Worm (Caenorhabditis elegans) whole organism, midembryonic: ENCODE data around the gene C50F4.4.
A peak's percentile ranks its signal among the peaks of the same experiment; 100 is the strongest.

ENCODE experiments used
- T22C8.4 ChIP-seq: fragments of 200-800 bp; sonication (Bioruptor generic); IDR thresholded peaks from 2 replicates; pipeline ENCODE4 v1.3.6; 2022; ENCODE audit warnings: missing genetic modification characterization, missing compliant biosample characterization
- cog-1 ChIP-seq: sonication (generic microtip); optimal IDR thresholded peaks from 2 replicates; lab custom pipeline; 2016; ENCODE audit warnings: missing genetic modification characterization, missing compliant biosample characterization
- flt-1 ChIP-seq: fragments of 200-800 bp; sonication (Bioruptor generic); IDR thresholded peaks from 2 replicates; pipeline ENCODE4 v1.3.6; 2022; ENCODE audit warnings: missing genetic modification characterization, missing compliant biosample characterization
- klf-2 ChIP-seq: fragments of 200-800 bp; sonication (Bioruptor generic); conservative IDR thresholded peaks from 2 replicates; pipeline ENCODE4 v1.3.6; 2022; ENCODE audit warnings: missing genetic modification reagents, missing genetic modification characterization, missing compliant biosample characterization
- med-1 ChIP-seq: sonication (generic microtip); optimal IDR thresholded peaks from 2 replicates; lab custom pipeline; 2017; ENCODE audit warnings: missing genetic modification characterization, mild to moderate bottlenecking, missing compliant biosample characterization, antibody characterized with exemption, missing genetic modification reagents; ENCODE audit not compliant: insufficient read depth
- ref-1 ChIP-seq: fragments of 200-800 bp; sonication (Bioruptor generic); conservative IDR thresholded peaks from 2 replicates; pipeline ENCODE4 v1.3.6; 2022; ENCODE audit warnings: missing genetic modification reagents, missing genetic modification characterization, missing compliant biosample characterization
- tab-1 ChIP-seq: fragments of 200-800 bp; sonication (Bioruptor generic); IDR thresholded peaks from 2 replicates; pipeline ENCODE4 v1.3.6; 2022; ENCODE audit warnings: missing genetic modification characterization, missing compliant biosample characterization
- ztf-23 ChIP-seq: fragments of 200-800 bp; sonication (Bioruptor generic); IDR thresholded peaks from 2 replicates; pipeline ENCODE4 v1.3.6; 2022; ENCODE audit warnings: missing genetic modification reagents, missing genetic modification characterization, missing compliant biosample characterization
- ztf-29 ChIP-seq: fragments of 200-800 bp; sonication (Bioruptor generic); IDR thresholded peaks from 2 replicates; pipeline ENCODE4 v1.3.6; 2022; ENCODE audit warnings: missing genetic modification reagents, missing genetic modification characterization, missing compliant biosample characterization

Gene C50F4.4

DNA sequence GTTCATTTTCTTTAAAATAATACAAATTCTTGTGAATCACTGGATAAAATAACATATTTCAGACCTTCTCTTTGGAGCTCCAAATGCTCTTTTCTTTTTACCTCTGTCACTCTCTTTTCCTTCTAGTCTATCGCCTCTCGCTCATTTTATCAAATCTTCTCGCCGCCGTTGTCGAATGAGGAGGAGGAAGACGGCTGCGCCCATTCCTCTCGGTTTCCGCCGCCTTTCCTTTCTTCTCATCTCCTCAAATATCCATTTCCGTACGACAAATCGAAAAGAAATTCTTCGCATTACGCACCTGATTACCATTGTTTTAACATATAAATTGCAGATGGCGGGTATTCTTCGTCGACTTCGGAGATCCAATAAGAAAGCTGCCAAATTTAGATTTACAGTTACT, 13.7 kb downstream of the C50F4.4 start, which contains the start of gene ehbp-1:
ehbp-1 (plus strand) TSS at position 332 of the 400 bp plus-strand sequence.
- TF ChIP-seq ztf-29 (GFP tag; lab: Robert Waterston, UW): no peak
- no peak for TF ChIP-seq ztf-23 (GFP tag; lab: Robert Waterston, UW)
- TF ChIP-seq tab-1 (GFP tag; lab: Robert Waterston, UW): no peak
- no peak for TF ChIP-seq T22C8.4 (GFP tag; lab: Robert Waterston, UW)
- no peak for TF ChIP-seq flt-1 (GFP tag; lab: Robert Waterston, UW)

DNA sequence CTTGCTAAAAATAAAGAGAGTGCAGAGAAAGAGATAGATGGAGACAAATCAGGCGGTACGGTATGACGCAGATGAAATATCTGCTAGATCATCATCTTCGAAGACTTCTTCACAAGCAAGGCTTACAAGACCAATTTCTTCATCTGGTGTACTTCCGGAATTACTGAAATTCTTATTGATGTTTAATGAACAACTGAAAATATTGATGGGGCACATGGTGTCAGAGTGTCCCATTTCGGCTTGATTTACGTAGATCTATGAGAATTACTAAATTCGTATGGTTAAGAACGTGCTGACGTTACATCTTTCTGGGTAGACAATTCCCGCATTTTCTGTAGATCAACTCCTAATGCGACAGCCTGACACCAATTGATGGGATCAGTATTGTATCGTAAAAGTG, 20.1 kb downstream of the C50F4.4 start:
- no peak for TF ChIP-seq ztf-29 (GFP tag; lab: Robert Waterston, UW)

DNA sequence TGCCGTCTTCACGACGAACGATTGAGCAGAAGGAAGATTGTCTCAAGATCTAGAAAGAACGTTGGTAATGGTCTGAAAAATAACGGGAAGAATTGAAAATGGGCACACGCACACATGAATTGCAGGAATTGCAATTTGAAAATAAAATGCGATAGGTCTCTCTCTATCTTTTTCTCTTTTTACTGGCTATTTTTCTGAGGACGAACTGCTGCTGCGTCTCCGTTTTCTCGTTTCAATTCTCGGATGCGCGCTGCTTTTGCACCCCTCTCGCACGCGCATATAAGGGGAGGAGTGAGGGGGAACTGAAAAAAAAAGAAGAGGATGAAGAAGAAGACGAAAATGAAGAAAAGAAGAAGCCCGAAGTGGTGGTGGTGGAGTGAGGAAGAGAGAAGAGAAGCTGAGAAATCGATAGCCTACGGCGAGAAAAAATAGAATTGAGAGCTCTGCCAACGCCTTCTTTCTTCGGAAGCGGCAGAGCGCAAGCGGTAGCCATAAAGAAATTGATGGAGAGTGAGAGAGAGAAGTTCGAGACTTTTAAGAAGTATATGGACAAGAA, 25.1 kb downstream of the C50F4.4 start, which contains the start of gene rgef-1:
rgef-1 (minus strand) TSS at position 51 of the 556 bp plus-strand sequence.
- TF ChIP-seq tab-1 (GFP tag; lab: Robert Waterston, UW) (no peak), ztf-23 (GFP tag; lab: Robert Waterston, UW) (peak; percentile 34; the same call in 1 of the 2 replicates)

DNA sequence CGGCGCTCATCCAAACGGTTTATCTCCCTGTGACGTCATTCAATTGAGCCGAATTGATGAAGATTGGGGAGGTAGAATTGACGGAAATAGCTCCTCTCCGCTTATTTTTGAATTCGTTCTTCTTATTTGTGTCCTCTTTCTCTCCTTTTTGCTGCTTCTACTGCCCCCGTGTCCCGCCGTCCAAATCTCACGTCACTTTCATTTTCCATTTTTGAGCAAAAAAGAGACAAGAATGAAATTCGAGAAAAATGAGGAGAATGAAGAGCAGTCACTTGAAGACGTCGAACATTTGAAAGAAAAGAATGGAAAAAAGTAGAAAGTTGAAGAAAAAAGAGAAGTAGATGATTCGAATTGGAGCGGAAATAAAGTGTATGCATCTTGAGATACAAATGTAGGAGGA, 27.0 kb downstream of the C50F4.4 start:
- TF ChIP-seq ztf-23 (GFP tag; lab: Robert Waterston, UW): no peak
- no peak for TF ChIP-seq klf-2 (GFP tag; lab: Robert Waterston, UW)
- no peak for TF ChIP-seq flt-1 (GFP tag; lab: Robert Waterston, UW)
- no peak for TF ChIP-seq cog-1 (tag; lab: Kevin White, UChicago)
- no peak for TF ChIP-seq tab-1 (GFP tag; lab: Robert Waterston, UW)
- TF ChIP-seq ztf-29 (GFP tag; lab: Robert Waterston, UW): no peak
- TF ChIP-seq T22C8.4 (GFP tag; lab: Robert Waterston, UW): no peak
- no peak for TF ChIP-seq med-1 (GFP tag; lab: Kevin White, UChicago)
- no peak for TF ChIP-seq ref-1 (GFP tag; lab: Robert Waterston, UW)

DNA sequence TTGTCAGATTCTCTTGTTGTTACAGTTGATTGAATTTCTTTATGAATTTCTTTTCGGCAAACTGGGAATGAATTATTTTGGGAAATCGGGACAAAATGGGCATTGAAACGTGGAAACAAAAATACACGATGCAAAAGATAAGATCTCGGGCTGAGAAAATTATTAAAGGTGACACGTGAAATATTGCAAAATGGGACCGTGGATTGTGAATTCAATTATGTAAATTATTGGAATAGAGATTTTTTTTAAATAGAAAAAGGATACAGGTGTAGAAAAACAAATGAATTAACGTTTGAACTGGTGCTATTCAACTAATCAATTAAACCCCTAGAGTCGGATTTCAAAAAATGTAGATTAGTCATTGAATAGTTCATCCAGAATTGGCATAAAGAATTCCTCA, 32.1 kb downstream of the C50F4.4 start, which contains the start of gene F25B3.4:
F25B3.4 (minus strand) TSS at position 101 of the 400 bp plus-strand sequence.
- TF ChIP-seq med-1 (GFP tag; lab: Kevin White, UChicago) (no peak), T22C8.4 (GFP tag; lab: Robert Waterston, UW) (no peak), ztf-23 (GFP tag; lab: Robert Waterston, UW) (no peak), cog-1 (tag; lab: Kevin White, UChicago) (no peak), ztf-29 (GFP tag; lab: Robert Waterston, UW) (no peak), ref-1 (GFP tag; lab: Robert Waterston, UW) (no peak), tab-1 (GFP tag; lab: Robert Waterston, UW) (no peak), klf-2 (GFP tag; lab: Robert Waterston, UW) (no peak), flt-1 (GFP tag; lab: Robert Waterston, UW) (no peak)

DNA sequence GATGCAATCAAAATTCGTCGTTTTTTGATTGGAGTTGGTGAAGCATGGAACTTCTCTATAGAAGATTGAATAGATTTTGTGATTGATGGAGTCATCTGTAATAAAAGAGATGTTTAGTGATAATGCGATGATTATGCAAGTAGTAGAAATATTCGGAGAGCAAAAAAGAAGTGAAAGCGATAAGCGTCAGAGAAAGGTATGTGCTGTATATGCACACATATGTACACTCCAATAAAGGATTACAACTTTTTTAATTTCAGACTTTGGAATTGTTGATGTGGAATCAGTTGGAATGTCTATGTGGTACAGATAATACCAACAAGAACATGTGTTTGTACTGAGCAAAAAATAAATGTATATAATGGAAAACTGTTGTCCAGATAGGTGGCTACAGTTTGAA, 33.6 kb downstream of the C50F4.4 start, which contains the start of gene F25B3.5:
F25B3.5 (minus strand) TSS at position 101 of the 400 bp plus-strand sequence.
- TF ChIP-seq tab-1 (GFP tag; lab: Robert Waterston, UW): no peak
- TF ChIP-seq med-1 (GFP tag; lab: Kevin White, UChicago): no peak
- TF ChIP-seq ztf-29 (GFP tag; lab: Robert Waterston, UW): no peak
- no peak for TF ChIP-seq klf-2 (GFP tag; lab: Robert Waterston, UW)
- no peak for TF ChIP-seq ztf-23 (GFP tag; lab: Robert Waterston, UW)
- no peak for TF ChIP-seq flt-1 (GFP tag; lab: Robert Waterston, UW)
- no peak for TF ChIP-seq cog-1 (tag; lab: Kevin White, UChicago)
- TF ChIP-seq T22C8.4 (GFP tag; lab: Robert Waterston, UW): no peak
- no peak for TF ChIP-seq ref-1 (GFP tag; lab: Robert Waterston, UW)

DNA sequence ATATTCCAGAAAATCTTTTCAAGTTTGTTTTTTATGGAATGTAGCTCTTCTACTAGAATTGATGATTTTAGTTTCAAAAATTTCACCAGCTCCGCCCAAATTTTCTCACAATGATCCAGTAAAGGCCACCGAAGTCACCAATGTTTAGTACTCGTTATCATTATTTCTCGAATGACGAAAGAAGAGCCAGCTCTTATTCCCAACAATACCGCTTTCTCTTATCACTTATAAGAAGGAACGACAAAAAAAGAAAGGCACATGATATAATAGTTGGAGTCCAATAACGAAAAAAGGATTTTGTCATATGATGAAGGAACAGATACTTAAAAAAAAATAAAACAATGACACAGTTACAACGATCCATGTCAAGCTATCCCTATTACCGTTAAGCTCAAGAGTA, 34.5 kb downstream of the C50F4.4 start:
- TF ChIP-seq tab-1 (GFP tag; lab: Robert Waterston, UW) (no peak), med-1 (GFP tag; lab: Kevin White, UChicago) (no peak), klf-2 (GFP tag; lab: Robert Waterston, UW) (no peak), T22C8.4 (GFP tag; lab: Robert Waterston, UW) (no peak), ztf-29 (GFP tag; lab: Robert Waterston, UW) (no peak), ref-1 (GFP tag; lab: Robert Waterston, UW) (no peak), flt-1 (GFP tag; lab: Robert Waterston, UW) (no peak)

DNA sequence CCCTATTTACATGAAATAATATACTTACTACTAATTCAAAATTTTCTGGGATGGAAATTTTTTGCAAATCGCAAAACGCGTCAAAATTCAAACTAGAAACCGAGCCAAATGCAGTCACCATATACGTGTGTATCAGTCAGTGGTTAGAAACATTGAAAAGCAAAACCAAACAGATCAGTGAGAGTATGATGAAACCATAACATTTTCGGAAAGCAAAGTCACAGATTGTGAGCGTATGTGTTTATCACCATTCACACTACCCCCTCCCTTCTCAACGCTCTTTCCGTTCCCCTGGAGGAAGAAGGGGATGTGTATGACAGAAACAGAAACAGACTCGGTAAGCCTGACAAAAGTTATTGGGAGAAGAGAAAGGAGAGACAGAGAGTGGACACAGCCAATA, 35.1 kb downstream of the C50F4.4 start:
- TF ChIP-seq ztf-23 (GFP tag; lab: Robert Waterston, UW) (no peak), ref-1 (GFP tag; lab: Robert Waterston, UW) (no peak), flt-1 (GFP tag; lab: Robert Waterston, UW) (no peak), klf-2 (GFP tag; lab: Robert Waterston, UW) (no peak), cog-1 (tag; lab: Kevin White, UChicago) (no peak), tab-1 (GFP tag; lab: Robert Waterston, UW) (no peak), med-1 (GFP tag; lab: Kevin White, UChicago) (no peak)

DNA sequence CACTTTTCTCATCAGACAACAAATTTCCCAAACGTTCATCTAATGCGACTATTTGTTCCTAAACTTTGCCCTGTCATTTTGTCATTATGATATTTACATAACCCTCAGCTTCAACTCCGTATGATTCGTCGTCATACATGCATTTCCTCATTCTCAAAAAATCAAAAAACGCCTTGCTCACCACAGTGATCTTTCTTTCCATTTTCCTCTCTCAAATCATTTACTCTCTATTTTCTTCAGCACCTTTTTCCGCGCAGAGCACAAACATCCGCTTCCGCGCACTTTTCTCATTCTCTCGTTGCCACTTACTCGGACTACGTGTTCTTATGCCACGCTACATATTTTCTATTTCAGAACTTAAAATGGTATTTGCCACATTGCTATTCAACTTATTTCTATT, 40.4 kb downstream of the C50F4.4 start, which contains the start of gene F25B3.2:
F25B3.2 (plus strand) TSS at position 301 of the 400 bp plus-strand sequence.
- TF ChIP-seq cog-1 (tag; lab: Kevin White, UChicago) (no peak), klf-2 (GFP tag; lab: Robert Waterston, UW) (no peak), med-1 (GFP tag; lab: Kevin White, UChicago) (no peak), tab-1 (GFP tag; lab: Robert Waterston, UW) (no peak), flt-1 (GFP tag; lab: Robert Waterston, UW) (no peak), T22C8.4 (GFP tag; lab: Robert Waterston, UW) (no peak), ztf-23 (GFP tag; lab: Robert Waterston, UW) (no peak), ztf-29 (GFP tag; lab: Robert Waterston, UW) (no peak), ref-1 (GFP tag; lab: Robert Waterston, UW) (no peak)
